Worm (Caenorhabditis elegans) whole organism, young adult: ENCODE measurements around the gene fbxa-42.

Experiments
- K11D2.4 ChIP-seq: fragments of 200-800 bp; sonication (Bioruptor generic); IDR thresholded peaks from 2 replicates; pipeline ENCODE4 v1.3.6; 2022; ENCODE audit warnings: missing genetic modification reagents, missing genetic modification characterization, missing compliant biosample characterization
- aptf-2 ChIP-seq: fragments of 200-800 bp; sonication (Bioruptor generic); conservative IDR thresholded peaks from 2 replicates; pipeline ENCODE4 v1.3.6; 2022; ENCODE audit warnings: missing genetic modification reagents, missing genetic modification characterization, missing compliant biosample characterization
- ceh-40 ChIP-seq: fragments of 200-800 bp; sonication (Bioruptor generic); IDR thresholded peaks from 2 replicates; pipeline ENCODE4 v1.3.6; 2022; ENCODE audit warnings: missing genetic modification characterization, missing compliant biosample characterization
- mxl-1 ChIP-seq: sonication (generic microtip); optimal IDR thresholded peaks from 2 replicates; lab custom pipeline; 2016; ENCODE audit warnings: missing genetic modification characterization, missing compliant biosample characterization
- snpc-4 ChIP-seq, 5 experiments: fragments of 150-350 bp in 1 of 5; sonication (generic microtip) in 4 of 5; optimal IDR thresholded peaks; 2 replicates each; lab custom pipeline; 2014 to 2018; ENCODE audit warnings: missing genetic modification characterization in 5 of 5, missing biosample characterization in 3 of 5, antibody characterized with exemption in 2 of 5, mild to moderate bottlenecking in 2 of 5, missing compliant biosample characterization in 2 of 5, missing genotype in 2 of 5, moderate library complexity in 2 of 5, missing genetic modification reagents in 1 of 5

DNA sequence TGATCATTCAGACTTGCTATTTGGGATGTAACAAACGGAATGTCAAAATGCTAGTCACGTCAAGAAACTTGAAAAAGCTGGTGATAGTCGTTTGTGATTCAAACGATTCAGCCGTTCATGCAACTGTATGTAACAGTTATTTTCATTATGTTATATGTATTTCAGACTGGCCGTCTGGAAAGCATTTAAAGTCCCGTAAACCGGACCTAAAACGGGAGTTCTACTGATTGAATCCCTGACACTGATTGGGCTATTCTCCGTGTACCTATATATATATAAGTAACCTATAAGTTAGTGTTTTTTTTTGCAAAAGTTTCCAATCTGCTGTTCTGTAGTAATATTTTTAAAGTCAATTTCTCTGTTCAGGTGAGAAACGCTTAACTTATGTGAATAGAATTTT lies 17.6 kb downstream of the fbxa-42 start:
- TF ChIP-seq aptf-2 (GFP tag; lab: Robert Waterston, UW), result no peak
- TF ChIP-seq ceh-40 (GFP tag; lab: Robert Waterston, UW), result no peak
- TF ChIP-seq snpc-4 (GFP tag; optimal IDR thresholded peaks at IDR 0.05; lab: Kevin White, UChicago), result no peak
- TF ChIP-seq snpc-4 (tag; optimal IDR thresholded peaks at IDR 0.05; lab: Kevin White, UChicago), result no peak
- no peak for TF ChIP-seq K11D2.4 (GFP tag; lab: Robert Waterston, UW)
- no peak for TF ChIP-seq mxl-1 (tag; lab: Kevin White, UChicago)
